Fruit fly (Drosophila melanogaster): Measurements from ENCODE around the gene CG46281.

The CG46281 gene

DNA sequence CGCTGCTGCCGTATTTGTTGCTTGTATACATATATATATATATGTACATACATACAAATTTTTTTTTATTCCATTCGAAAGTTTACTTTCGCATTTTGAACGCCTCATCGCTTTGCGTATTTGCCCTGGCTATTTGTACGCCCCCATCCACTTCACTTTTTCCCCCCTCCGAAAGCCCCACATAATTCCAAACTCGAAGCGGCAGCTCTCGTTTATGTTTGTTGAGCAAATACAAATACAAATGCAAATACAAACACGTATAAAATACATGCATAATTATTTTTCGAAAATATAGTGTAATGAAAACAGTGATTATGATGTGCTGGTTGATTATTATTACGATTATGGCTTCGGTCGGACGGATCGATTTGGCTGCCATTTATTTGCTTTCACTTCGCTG lies 37.9 kb upstream of the CG46281 start (continued):
- TF ChIP-seq CG7928 (GFP tag; optimal IDR thresholded peaks at IDR 0.05) (peak; percentile 55), nmo (GFP tag; optimal IDR thresholded peaks at IDR 0.05) (peak; percentile 82), H2.0 (GFP tag; IDR thresholded peaks at IDR 0.05) (peak; percentile 53), CG10959 (GFP tag; IDR thresholded peaks at IDR 0.05) (peak; percentile 75), Gsc (GFP tag; IDR thresholded peaks at IDR 0.05) (no peak), Vsx1 (GFP tag; optimal IDR thresholded peaks at IDR 0.05) (peak; percentile 97), CG7987 (GFP tag; optimal IDR thresholded peaks at IDR 0.05) (peak; percentile 98), sna (GFP tag; IDR thresholded peaks at IDR 0.05; ENCODE audit: partially characterized antibody) (no peak), B-H2 (GFP tag; optimal IDR thresholded peaks at IDR 0.05) (no peak), Hr78 (GFP tag; optimal IDR thresholded peaks at IDR 0.05) (no peak), CG8089 (GFP tag; optimal IDR thresholded peaks at IDR 0.05) (peak; percentile 81), dmrt11E (tag; optimal IDR thresholded peaks at IDR 0.05) (peak; percentile 91), nau (GFP tag; optimal IDR thresholded peaks at IDR 0.05) (peak; percentile 97), grau (tag; optimal IDR thresholded peaks at IDR 0.05) (peak; percentile 64), BEAF-32 (GFP tag; optimal IDR thresholded peaks at IDR 0.05) (no peak), slp2 (GFP tag; optimal IDR thresholded peaks at IDR 0.05) (peak; percentile 50), onecut (GFP tag; IDR thresholded peaks at IDR 0.05) (peak; percentile 85), B-H1 (GFP tag; IDR thresholded peaks at IDR 0.05) (peak; percentile 47; the same call in 1 of the 3 replicates), ken (GFP tag; IDR thresholded peaks at IDR 0.05) (peak; percentile 64; the same call in 1 of the 3 replicates), ATbp (GFP tag; optimal IDR thresholded peaks at IDR 0.05) (peak; percentile 99), lilli (GFP tag; optimal IDR thresholded peaks at IDR 0.05) (peak; percentile 35), p53 (GFP tag; optimal IDR thresholded peaks at IDR 0.05) (peak; percentile 79), CG9876 (GFP tag; optimal IDR thresholded peaks at IDR 0.05) (peak; percentile 44), Sry-δ (GFP tag; optimal IDR thresholded peaks at IDR 0.05) (peak; percentile 46), trh (GFP tag; optimal IDR thresholded peaks at IDR 0.05) (peak; percentile 90), CG8944 (GFP tag; optimal IDR thresholded peaks at IDR 0.05) (peak; percentile 67), Xrp1 (GFP tag; IDR thresholded peaks at IDR 0.05) (peak; percentile 83), CG11560 (tag; IDR thresholded peaks at IDR 0.05) (0 out of 3 replicates have a peak, but pooled peaks have one; percentile 30), inv (GFP tag; IDR thresholded peaks at IDR 0.05; ENCODE audit: partially characterized antibody) (no peak), CG7357 (GFP tag; IDR thresholded peaks at IDR 0.05) (0 out of 3 replicates have a peak, but pooled peaks have one; percentile 19), sr (GFP tag; IDR thresholded peaks at IDR 0.05) (peak; percentile 77), Hr51 (GFP tag; optimal IDR thresholded peaks at IDR 0.05) (peak; percentile 37 to 81), so (GFP tag; IDR thresholded peaks at IDR 0.05) (0 out of 3 replicates have a peak, but pooled peaks have one; percentile 67), Nf-YC (tag; optimal IDR thresholded peaks at IDR 0.05) (peak; percentile 69), pb (GFP tag; optimal IDR thresholded peaks at IDR 0.05) (peak; percentile 56), emc (GFP tag; optimal IDR thresholded peaks at IDR 0.05) (no peak), Six4 (GFP tag; optimal IDR thresholded peaks at IDR 0.05) (peak; percentile 87), Ptx1 (GFP tag; IDR thresholded peaks at IDR 0.05) (peak; percentile 34; the same call in 1 of the 2 replicates), fd64A (GFP tag; optimal IDR thresholded peaks at IDR 0.05) (peak; percentile 99), CG17359 (tag; optimal IDR thresholded peaks at IDR 0.05) (peak; percentile 98), Pdp1 (GFP tag; optimal IDR thresholded peaks at IDR 0.05) (peak; percentile 52 to 71), CG30431 (GFP tag; optimal IDR thresholded peaks at IDR 0.05) (peak; percentile 54), CG10209 (GFP tag; optimal IDR thresholded peaks at IDR 0.05) (peak; percentile 92), Dip2 (GFP tag; IDR thresholded peaks at IDR 0.05) (no peak), HHEX (GFP tag; optimal IDR thresholded peaks at IDR 0.05) (peak; percentile 89), en (GFP tag; optimal IDR thresholded peaks at IDR 0.05) (peak; percentile 73), CG15601 (tag; optimal IDR thresholded peaks at IDR 0.05) (peak; percentile 92), H15 (GFP tag; IDR thresholded peaks at IDR 0.05) (peak; percentile 56; the same call in 1 of the 3 replicates), CG6765 (GFP tag; optimal IDR thresholded peaks at IDR 0.05) (peak; percentile 49), CG1602 (GFP tag; optimal IDR thresholded peaks at IDR 0.05) (peak; percentile 62)

Data from whole organism, embryonic.